Worm (Caenorhabditis elegans) whole organism, early embryonic: ENCODE data around the gene Y40B10A.9.

ENCODE experiments used
- B0310.2 ChIP-seq: sonication (generic microtip); optimal IDR thresholded peaks from 2 replicates; lab custom pipeline; 2016; ENCODE audit warnings: mild to moderate bottlenecking, missing genetic modification characterization, missing compliant biosample characterization
- F13C5.2 ChIP-seq: sonication (generic microtip); optimal IDR thresholded peaks from 2 replicates; lab custom pipeline; 2017; ENCODE audit warnings: mild to moderate bottlenecking, missing genetic modification characterization, inconsistent platforms, missing compliant biosample characterization
- aly-1 ChIP-seq: sonication (generic microtip); optimal IDR thresholded peaks from 2 replicates; lab custom pipeline; 2016; ENCODE audit warnings: missing genetic modification characterization, missing compliant biosample characterization
- ama-1 ChIP-seq: fragments of 150-350 bp; optimal IDR thresholded peaks from 2 replicates; lab custom pipeline; 2014
- ceh-13 ChIP-seq: fragments of 200-800 bp; sonication (Bioruptor generic); optimal IDR thresholded peaks from 2 replicates; lab custom pipeline; 2018; ENCODE audit warnings: mild to moderate bottlenecking, missing genetic modification characterization, missing compliant biosample characterization
- ceh-36 ChIP-seq: sonication (generic microtip); optimal IDR thresholded peaks from 2 replicates; lab custom pipeline; 2016; ENCODE audit warnings: missing genetic modification characterization, inconsistent platforms, missing compliant biosample characterization
- ets-7 ChIP-seq: sonication (generic microtip); optimal IDR thresholded peaks from 2 replicates; lab custom pipeline; 2016; ENCODE audit warnings: missing genotype, missing genetic modification characterization, missing compliant biosample characterization
- flt-1 ChIP-seq: fragments of 200-800 bp; sonication (Bioruptor generic); IDR thresholded peaks from 2 replicates; pipeline ENCODE4 v1.3.6; 2022; ENCODE audit warnings: missing genetic modification characterization, missing compliant biosample characterization
- hmbx-1 ChIP-seq: sonication (generic microtip); optimal IDR thresholded peaks from 2 replicates; lab custom pipeline; 2016; ENCODE audit warnings: mild to moderate bottlenecking, missing genetic modification characterization, missing compliant biosample characterization
- hmg-4 ChIP-seq: fragments of 200-800 bp; sonication (Bioruptor generic); optimal IDR thresholded peaks from 2 replicates; lab custom pipeline; 2018; ENCODE audit warnings: mild to moderate bottlenecking, missing genetic modification characterization, missing compliant biosample characterization
- hnd-1 ChIP-seq: sonication (generic microtip); optimal IDR thresholded peaks from 2 replicates; lab custom pipeline; 2016; ENCODE audit warnings: missing genetic modification characterization, missing compliant biosample characterization
- pes-1 ChIP-seq: fragments of 200-800 bp; sonication (Bioruptor generic); IDR thresholded peaks from 2 replicates; pipeline ENCODE4 v1.3.6; 2022; ENCODE audit warnings: missing genetic modification reagents, missing genetic modification characterization, missing compliant biosample characterization
- scrt-1 ChIP-seq: fragments of 200-800 bp; sonication (Bioruptor generic); IDR thresholded peaks from 2 replicates; pipeline ENCODE4 v1.3.6; 2022; ENCODE audit warnings: missing genetic modification characterization, missing compliant biosample characterization
- sea-1 ChIP-seq: fragments of 200-800 bp; sonication (Bioruptor generic); conservative IDR thresholded peaks from 2 replicates; pipeline ENCODE4 v1.3.6; 2022; ENCODE audit warnings: missing genetic modification characterization, missing compliant biosample characterization
- tbx-11 ChIP-seq: fragments of 200-800 bp; sonication (Bioruptor generic); IDR thresholded peaks from 2 replicates; pipeline ENCODE4 v1.3.6; 2022; ENCODE audit warnings: missing genetic modification characterization, missing compliant biosample characterization
- tbx-37 ChIP-seq: fragments of 200-800 bp; sonication (Bioruptor generic); conservative IDR thresholded peaks from 2 replicates; pipeline ENCODE4 v1.3.6; 2022; ENCODE audit warnings: missing genetic modification reagents, missing genetic modification characterization, missing compliant biosample characterization
- tra-4 ChIP-seq: sonication (generic microtip); optimal IDR thresholded peaks from 2 replicates; lab custom pipeline; 2017; ENCODE audit warnings: missing genetic modification characterization, missing compliant biosample characterization

Y40B10A.9 gene

DNA sequence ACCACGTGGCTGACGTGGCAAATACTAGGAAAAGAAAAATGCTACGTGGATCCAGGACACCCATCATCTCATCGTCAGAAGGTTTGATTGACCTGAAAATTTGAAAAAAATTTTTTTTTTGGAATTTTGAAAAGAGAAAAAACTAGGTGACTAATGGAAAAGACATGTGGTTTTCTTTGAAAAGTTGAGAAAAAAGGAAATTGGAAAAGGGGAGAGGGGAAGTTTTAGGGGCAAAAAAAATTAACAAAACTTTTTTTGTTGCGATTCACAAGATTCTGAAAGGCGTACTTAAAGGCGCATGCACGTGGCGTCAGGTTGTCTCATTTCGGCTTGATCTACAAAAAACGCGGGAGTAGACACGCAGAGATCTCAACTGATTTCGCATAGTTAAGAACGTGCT lies at the start of gene Y40B10A.9:
Gene Y40B10A.9 (minus strand): TSS at position 101 of the 400 bp plus-strand sequence.
- no peak for TF ChIP-seq tbx-37 (GFP tag; lab: Robert Waterston, UW)
- no peak for TF ChIP-seq aly-1
- no peak for TF ChIP-seq ceh-36 (tag; lab: Kevin White, UChicago)
- TF ChIP-seq B0310.2 (tag; lab: Kevin White, UChicago) = no peak
- no peak for TF ChIP-seq pes-1 (GFP tag; lab: Robert Waterston, UW)
- no peak for TF ChIP-seq hmg-4 (GFP tag; lab: Kevin White, UChicago)
- TF ChIP-seq scrt-1 = no peak
- no peak for TF ChIP-seq tra-4 (tag; lab: Kevin White, UChicago)
- TF ChIP-seq F13C5.2 (tag; lab: Kevin White, UChicago) = no peak
- no peak for TF ChIP-seq ama-1 (lab: Kevin White, UChicago)
- no peak for TF ChIP-seq hnd-1
- no peak for TF ChIP-seq sea-1 (GFP tag; lab: Robert Waterston, UW)
- no peak for TF ChIP-seq hmbx-1 (tag; lab: Kevin White, UChicago)
- TF ChIP-seq tbx-11 (GFP tag; lab: Robert Waterston, UW) = no peak
- TF ChIP-seq ceh-13 (GFP tag; lab: Kevin White, UChicago) = no peak
- TF ChIP-seq ets-7 = no peak
- no peak for TF ChIP-seq flt-1 (GFP tag; lab: Robert Waterston, UW)

DNA sequence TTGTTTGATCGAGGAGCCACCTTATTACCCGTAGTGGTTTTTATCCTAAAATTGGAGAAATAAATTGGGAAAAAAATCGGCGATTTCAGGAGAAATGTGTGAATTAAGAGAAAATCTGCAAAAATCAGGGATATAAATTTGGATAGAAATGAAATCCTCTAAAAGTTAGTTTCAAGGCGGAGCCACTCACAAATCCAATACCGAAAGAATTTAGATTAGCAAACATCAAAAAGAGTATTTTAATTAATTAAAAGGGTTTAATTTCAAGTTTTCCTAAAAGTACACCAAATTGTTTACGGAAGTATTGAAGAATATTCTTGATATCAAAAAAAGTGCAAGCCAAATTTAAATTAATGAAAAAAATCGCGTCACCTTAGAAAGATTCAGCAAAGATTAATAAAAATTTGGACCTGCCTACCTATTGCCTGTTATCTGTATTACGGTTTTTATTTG lies 49.2 kb upstream of the Y40B10A.9 start, which contains the start of gene F22F7.8:
Gene F22F7.8 (minus strand): TSS at position 51 of the 453 bp plus-strand sequence.
- TF ChIP-seq tbx-11 (GFP tag; lab: Robert Waterston, UW) = no peak
- TF ChIP-seq B0310.2 (tag; lab: Kevin White, UChicago) = no peak
- no peak for TF ChIP-seq pes-1 (GFP tag; lab: Robert Waterston, UW)
- no peak for TF ChIP-seq ceh-13 (GFP tag; lab: Kevin White, UChicago)

DNA sequence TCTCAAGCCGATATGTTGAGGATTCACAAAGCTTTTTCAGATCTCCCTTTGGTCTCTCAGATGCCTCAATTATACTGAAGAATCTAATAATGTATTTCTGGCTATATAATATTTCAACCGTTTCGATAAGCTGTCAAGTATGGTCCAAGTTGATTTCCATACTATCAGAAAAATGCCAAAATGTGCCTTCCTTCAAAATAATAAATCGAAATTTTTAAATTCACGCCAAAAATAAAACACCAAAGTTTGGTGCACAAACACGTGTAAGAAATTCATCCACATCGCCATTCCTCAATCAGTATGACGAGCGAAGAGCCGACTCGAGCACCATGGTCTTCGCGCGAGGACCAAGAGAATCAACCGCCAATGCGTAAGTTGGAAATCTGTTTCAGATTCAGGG lies 46.8 kb upstream of the Y40B10A.9 start, which contains the start of gene F22F7.11:
Gene F22F7.11 (plus strand): TSS at position 301 of the 400 bp plus-strand sequence.
- TF ChIP-seq pes-1 (GFP tag; lab: Robert Waterston, UW) = no peak
- no peak for TF ChIP-seq F13C5.2 (tag; lab: Kevin White, UChicago)
- TF ChIP-seq ceh-13 (GFP tag; lab: Kevin White, UChicago) = no peak
- no peak for TF ChIP-seq hnd-1
- TF ChIP-seq ets-7 = no peak
- no peak for TF ChIP-seq hmbx-1 (tag; lab: Kevin White, UChicago)
- no peak for TF ChIP-seq ama-1 (lab: Kevin White, UChicago)
- no peak for TF ChIP-seq ceh-36 (tag; lab: Kevin White, UChicago)
- no peak for TF ChIP-seq B0310.2 (tag; lab: Kevin White, UChicago)
- no peak for TF ChIP-seq sea-1 (GFP tag; lab: Robert Waterston, UW)

DNA sequence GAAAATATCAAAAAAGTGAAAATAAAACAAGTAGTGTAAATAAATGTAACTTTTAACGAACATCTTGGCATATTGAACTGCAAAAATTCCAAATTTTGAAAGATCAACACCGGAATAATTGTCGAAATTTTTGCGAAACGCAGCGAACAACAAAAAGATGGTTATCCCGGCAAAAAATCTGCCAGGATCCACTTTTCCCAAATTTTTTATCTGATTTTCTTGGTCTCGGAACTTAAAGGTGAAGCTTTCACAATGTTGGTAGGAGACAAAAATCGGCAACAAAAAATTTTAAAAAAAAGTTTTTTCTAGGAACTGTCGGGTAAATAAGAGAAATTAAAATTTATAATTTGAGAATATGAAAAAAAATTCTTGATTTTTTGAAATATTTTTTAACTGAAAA lies 45.9 kb upstream of the Y40B10A.9 start, which contains the start of gene bgnt-1.2:
Gene bgnt-1.2 (minus strand): TSS at position 101 of the 400 bp plus-strand sequence.
- TF ChIP-seq tbx-11 (GFP tag; lab: Robert Waterston, UW) (no peak), ceh-36 (tag; lab: Kevin White, UChicago) (no peak), hmg-4 (GFP tag; lab: Kevin White, UChicago) (no peak), flt-1 (GFP tag; lab: Robert Waterston, UW) (no peak), ceh-13 (GFP tag; lab: Kevin White, UChicago) (no peak), tra-4 (tag; lab: Kevin White, UChicago) (no peak), pes-1 (GFP tag; lab: Robert Waterston, UW) (no peak), ets-7 (no peak), tbx-37 (GFP tag; lab: Robert Waterston, UW) (no peak)

DNA sequence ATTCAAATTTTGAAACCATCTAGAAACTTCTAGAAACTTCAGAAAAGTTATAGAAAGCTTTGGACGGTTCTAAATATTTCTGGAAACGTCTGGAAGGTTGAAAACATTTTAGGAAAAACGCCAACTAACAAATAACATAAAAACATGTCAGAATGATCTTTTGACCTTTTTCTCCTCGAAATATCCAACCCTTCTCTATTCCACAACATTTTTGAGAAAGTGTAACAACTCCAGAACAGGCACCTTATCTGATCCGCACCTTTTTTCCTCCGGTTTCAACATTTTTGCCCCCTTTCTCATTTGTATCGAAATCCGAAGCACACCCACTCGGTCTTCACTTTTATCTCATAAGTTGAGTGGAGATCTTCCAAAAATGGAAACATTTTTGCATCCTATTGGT lies 37.7 kb upstream of the Y40B10A.9 start, which contains the start of gene F22F7.3:
Gene F22F7.3 (plus strand): TSS at position 301 of the 400 bp plus-strand sequence.
- TF ChIP-seq B0310.2 (tag; lab: Kevin White, UChicago) (no peak), tbx-37 (GFP tag; lab: Robert Waterston, UW) (no peak), scrt-1 (no peak)

DNA sequence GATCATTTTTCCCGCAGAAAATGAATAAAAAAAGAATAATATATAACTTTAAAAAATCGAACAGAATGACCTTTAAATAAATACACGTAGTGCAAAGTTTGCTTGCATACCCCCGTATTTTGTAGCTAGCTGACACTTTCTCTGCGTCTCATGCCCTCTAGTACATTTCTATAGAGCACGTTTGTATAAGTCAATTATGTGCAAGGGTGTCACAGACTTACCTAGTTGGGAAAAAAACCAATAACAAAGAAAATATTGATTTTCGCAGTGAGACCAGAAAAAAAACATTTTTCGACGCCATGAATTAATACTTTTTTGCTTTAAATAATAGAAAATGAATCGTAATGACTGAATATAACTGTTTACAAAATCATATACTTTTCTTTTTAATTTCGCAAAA lies 36.6 kb upstream of the Y40B10A.9 start, which contains the start of gene ckb-4:
Gene ckb-4 (minus strand): TSS at position 140 of the 400 bp plus-strand sequence.
- TF ChIP-seq ceh-13 (GFP tag; lab: Kevin White, UChicago) = no peak
- TF ChIP-seq pes-1 (GFP tag; lab: Robert Waterston, UW) = no peak
- TF ChIP-seq sea-1 (GFP tag; lab: Robert Waterston, UW) = no peak
- no peak for TF ChIP-seq F13C5.2 (tag; lab: Kevin White, UChicago)
- TF ChIP-seq scrt-1 = no peak
- no peak for TF ChIP-seq hnd-1
- no peak for TF ChIP-seq tra-4 (tag; lab: Kevin White, UChicago)
- no peak for TF ChIP-seq aly-1
- TF ChIP-seq hmg-4 (GFP tag; lab: Kevin White, UChicago) = no peak
- no peak for TF ChIP-seq ama-1 (lab: Kevin White, UChicago)
- no peak for TF ChIP-seq ets-7
- TF ChIP-seq hmbx-1 (tag; lab: Kevin White, UChicago) = no peak
- TF ChIP-seq tbx-11 (GFP tag; lab: Robert Waterston, UW) = no peak
- no peak for TF ChIP-seq ceh-36 (tag; lab: Kevin White, UChicago)
- no peak for TF ChIP-seq flt-1 (GFP tag; lab: Robert Waterston, UW)

DNA sequence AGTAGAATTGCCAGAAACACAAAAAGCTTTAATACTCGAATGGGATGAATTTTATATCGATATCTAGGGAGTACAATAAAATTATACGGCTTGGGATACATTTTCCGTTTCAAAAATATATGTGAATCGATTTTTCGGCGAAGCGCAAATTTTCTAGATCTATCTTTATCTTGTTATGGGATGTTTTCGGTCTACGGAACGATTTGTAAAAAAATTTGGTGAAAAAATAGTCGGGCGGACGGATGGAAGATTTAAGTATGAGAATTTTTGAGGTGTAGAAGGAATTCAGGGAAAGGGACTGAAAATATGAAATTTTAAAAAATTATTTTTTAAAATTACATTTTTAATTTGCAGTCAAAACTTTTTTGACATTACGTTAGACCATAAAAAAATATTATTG lies 33.3 kb upstream of the Y40B10A.9 start, which contains the start of gene F22F7.4:
Gene F22F7.4 (minus strand): TSS at position 101 of the 400 bp plus-strand sequence.
- TF ChIP-seq tbx-11 (GFP tag; lab: Robert Waterston, UW) (no peak), F13C5.2 (tag; lab: Kevin White, UChicago) (no peak), scrt-1 (no peak), tbx-37 (GFP tag; lab: Robert Waterston, UW) (no peak), hnd-1 (no peak), sea-1 (GFP tag; lab: Robert Waterston, UW) (no peak), ama-1 (lab: Kevin White, UChicago) (no peak), tra-4 (tag; lab: Kevin White, UChicago) (no peak)
